Worm (Caenorhabditis elegans) whole organism, L1 larva: ENCODE results near the gene C31A11.13.

Experiments
- C34B4.2 ChIP-seq: sonication (generic microtip); optimal IDR thresholded peaks from 2 replicates; lab custom pipeline; 2017; ENCODE audit warnings: mild to moderate bottlenecking, missing genetic modification characterization, missing compliant biosample characterization
- alr-1 ChIP-seq: fragments of 200-800 bp; sonication (Bioruptor generic); optimal IDR thresholded peaks from 2 replicates; lab custom pipeline; 2018; ENCODE audit warnings: borderline replicate concordance, mild to moderate bottlenecking, missing genetic modification characterization, missing compliant biosample characterization
- dpl-1 ChIP-seq, 3 experiments: fragments of 150-350 bp in 2 of 3; sonication (generic microtip) in 1 of 3; optimal IDR thresholded peaks; 2 replicates each; lab custom pipeline; 2014 to 2017; ENCODE audit warnings: missing biosample characterization in 3 of 3, missing genetic modification characterization in 3 of 3, missing genetic modification reagents in 3 of 3
- elt-3 ChIP-seq, 6 experiments: fragments of 150-350 bp in 1 of 6; sonication (generic microtip); optimal IDR thresholded peaks; 2 replicates each; lab custom pipeline; 2017 to 2018; ENCODE audit warnings: missing biosample characterization in 6 of 6, missing genetic modification characterization in 6 of 6, inconsistent platforms in 1 of 6
- fkh-10 ChIP-seq: sonication (generic microtip); optimal IDR thresholded peaks from 2 replicates; lab custom pipeline; 2017; ENCODE audit warnings: missing biosample characterization, missing genetic modification reagents, missing genetic modification characterization
- fos-1 ChIP-seq: fragments of 150-350 bp; optimal IDR thresholded peaks from 2 replicates; lab custom pipeline; 2014; ENCODE audit warnings: missing biosample characterization, missing genetic modification characterization
- mdl-1 ChIP-seq, 2 experiments: fragments of 150-350 bp; optimal IDR thresholded peaks; 2 replicates each; lab custom pipeline; 2014 to 2017; ENCODE audit warnings: missing biosample characterization in 2 of 2, missing genetic modification characterization in 2 of 2, inconsistent platforms in 1 of 2
- mep-1 ChIP-seq: fragments of 150-350 bp; optimal IDR thresholded peaks from 2 replicates; lab custom pipeline; 2014; ENCODE audit warnings: missing biosample characterization, missing genetic modification characterization
- nhr-19 ChIP-seq: fragments of 200-800 bp; sonication (Bioruptor generic); conservative IDR thresholded peaks from 2 replicates; pipeline ENCODE4 v1.3.6; 2022; ENCODE audit warnings: missing genetic modification characterization, missing compliant biosample characterization
- nhr-76 ChIP-seq: sonication (generic microtip); optimal IDR thresholded peaks from 2 replicates; lab custom pipeline; 2017; ENCODE audit warnings: missing biosample characterization, missing genetic modification characterization
- pqm-1 ChIP-seq: sonication (generic microtip); optimal IDR thresholded peaks from 3 replicates; lab custom pipeline; 2017; ENCODE audit warnings: missing biosample characterization, missing genetic modification characterization
- skn-1 ChIP-seq: fragments of 150-350 bp; optimal IDR thresholded peaks from 2 replicates; lab custom pipeline; 2014; ENCODE audit warnings: missing biosample characterization, missing genetic modification characterization
- snu-23 ChIP-seq: sonication (generic microtip); optimal IDR thresholded peaks from 2 replicates; lab custom pipeline; 2016; ENCODE audit warnings: missing genetic modification characterization, missing compliant biosample characterization

- TF ChIP-seq C34B4.2 (tag; lab: Kevin White, UChicago) = no peak
- TF ChIP-seq mdl-1 (tag; optimal IDR thresholded peaks at IDR 0.05; lab: Kevin White, UChicago) = no peak
- no peak for TF ChIP-seq snu-23 (GFP tag; lab: Kevin White, UChicago)
- TF ChIP-seq fkh-10 (GFP tag; lab: Kevin White, UChicago) = no peak
- TF ChIP-seq alr-1 (tag; lab: Kevin White, UChicago) = no peak
- no peak for TF ChIP-seq nhr-19 (GFP tag; lab: Robert Waterston, UW)
- no peak for TF ChIP-seq mep-1 (tag; lab: Kevin White, UChicago)
- no peak for TF ChIP-seq fos-1 (tag; lab: Kevin White, UChicago)
- no peak for TF ChIP-seq nhr-76
- TF ChIP-seq skn-1 (tag; lab: Kevin White, UChicago) = no peak
- no peak for TF ChIP-seq dpl-1 (GFP tag; optimal IDR thresholded peaks at IDR 0.05; lab: Kevin White, UChicago)
- TF ChIP-seq elt-3 (tag; optimal IDR thresholded peaks at IDR 0.05; lab: Kevin White, UChicago) = no peak
- no peak for TF ChIP-seq pqm-1
These were observed 19.8 kb upstream of the C31A11.13 start for ce11 chrV:16322155-16322554.
